Fruit fly (Drosophila melanogaster) whole organism, embryonic: ENCODE results near the gene lectin-28C.

ENCODE experiments used
- ATbp ChIP-seq: fragments of 200-800 bp; sonication (Bioruptor generic); optimal IDR thresholded peaks from 2 replicates; lab custom pipeline; 2017; ENCODE audit warnings: missing biosample characterization, mild to moderate bottlenecking, missing genetic modification characterization, missing genetic modification reagents
- BtbVII ChIP-seq: fragments of 200-800 bp; sonication (Bioruptor generic); optimal IDR thresholded peaks from 3 replicates; lab custom pipeline; 2017; ENCODE audit warnings: missing biosample characterization, mild to moderate bottlenecking, missing genetic modification characterization
- CG11093 ChIP-seq: fragments of 200-800 bp; sonication (Bioruptor generic); IDR thresholded peaks from 3 replicates; pipeline ENCODE4 v1.3.6; 2022; ENCODE audit warnings: missing biosample characterization, missing genetic modification characterization
- CG11696 ChIP-seq: fragments of 200-800 bp; sonication (Bioruptor generic); IDR thresholded peaks from 2 replicates; pipeline ENCODE4 v1.3.6; 2022; ENCODE audit warnings: missing biosample characterization, missing genetic modification characterization
- CG12659 ChIP-seq: fragments of 200-800 bp; sonication (Bioruptor generic); optimal IDR thresholded peaks from 3 replicates; lab custom pipeline; 2017; ENCODE audit warnings: mild to moderate bottlenecking, missing biosample characterization, missing genetic modification reagents, missing genetic modification characterization
- CG13287 ChIP-seq: fragments of 200-800 bp; sonication (Bioruptor generic); IDR thresholded peaks from 2 replicates; pipeline ENCODE4 v1.3.6; 2022; ENCODE audit warnings: missing biosample characterization, missing genetic modification characterization; ENCODE audit not compliant: partially characterized antibody
- CG14014 ChIP-seq: fragments of 200-800 bp; sonication (Bioruptor generic); IDR thresholded peaks from 2 replicates; pipeline ENCODE4 v1.3.6; 2022; ENCODE audit warnings: missing biosample characterization, missing genetic modification characterization
- CG15696 ChIP-seq: fragments of 200-800 bp; sonication (Bioruptor generic); optimal IDR thresholded peaks from 2 replicates; lab custom pipeline; 2019; ENCODE audit warnings: missing biosample characterization, mild to moderate bottlenecking, missing genetic modification characterization, moderate library complexity
- CG16779 ChIP-seq: fragments of 200-800 bp; sonication (Bioruptor generic); IDR thresholded peaks from 2 replicates; pipeline ENCODE4 v1.3.6; 2022; ENCODE audit warnings: missing biosample characterization, missing genetic modification characterization
- CG17385 ChIP-seq: fragments of 200-800 bp; sonication (Bioruptor generic); optimal IDR thresholded peaks from 3 replicates; lab custom pipeline; 2018; ENCODE audit warnings: missing biosample characterization, mild to moderate bottlenecking, missing genetic modification characterization
- CG2712 ChIP-seq: fragments of 200-800 bp; optimal IDR thresholded peaks from 3 replicates; lab custom pipeline; 2019; ENCODE audit warnings: missing biosample characterization, mild to moderate bottlenecking, missing genetic modification characterization, moderate library complexity
- CG6689 ChIP-seq: fragments of 200-800 bp; sonication (Bioruptor generic); IDR thresholded peaks from 2 replicates; pipeline ENCODE4 v1.3.6; 2022; ENCODE audit warnings: missing biosample characterization, missing genetic modification characterization
- CG7372 ChIP-seq: fragments of 200-800 bp; sonication (Bioruptor generic); IDR thresholded peaks from 2 replicates; pipeline ENCODE4 v1.3.6; 2022; ENCODE audit warnings: missing biosample characterization, missing genetic modification characterization
- CG7556 ChIP-seq: fragments of 200-800 bp; sonication (Bioruptor generic); optimal IDR thresholded peaks from 2 replicates; lab custom pipeline; 2017; ENCODE audit warnings: missing biosample characterization, mild to moderate bottlenecking, missing genetic modification characterization
- CG8924 ChIP-seq: fragments of 200-800 bp; optimal IDR thresholded peaks from 3 replicates; lab custom pipeline; 2019; ENCODE audit warnings: missing biosample characterization, mild to moderate bottlenecking, missing genetic modification characterization, moderate library complexity
- CG9437 ChIP-seq: fragments of 200-800 bp; sonication (Bioruptor generic); optimal IDR thresholded peaks from 2 replicates; lab custom pipeline; 2018; ENCODE audit warnings: missing biosample characterization, mild to moderate bottlenecking, missing genetic modification characterization
- CG9817 ChIP-seq: fragments of 200-800 bp; sonication (Bioruptor generic); optimal IDR thresholded peaks from 2 replicates; lab custom pipeline; 2018; ENCODE audit warnings: missing biosample characterization, mild to moderate bottlenecking, missing genetic modification characterization, moderate library complexity
- Dad ChIP-seq: fragments of 200-800 bp; sonication (Bioruptor generic); optimal IDR thresholded peaks from 3 replicates; lab custom pipeline; 2016; ENCODE audit warnings: missing biosample characterization, missing genetic modification characterization
- Dek ChIP-seq: fragments of 200-800 bp; sonication (Bioruptor generic); optimal IDR thresholded peaks from 3 replicates; lab custom pipeline; 2019; ENCODE audit warnings: missing biosample characterization, mild to moderate bottlenecking, missing genetic modification characterization, moderate library complexity
- Elba2 ChIP-seq: fragments of 200-800 bp; sonication (Bioruptor generic); optimal IDR thresholded peaks from 3 replicates; lab custom pipeline; 2016; ENCODE audit warnings: missing biosample characterization, missing genetic modification characterization
- Hr3 ChIP-seq: fragments of 200-800 bp; sonication (Bioruptor generic); optimal IDR thresholded peaks from 3 replicates; lab custom pipeline; 2016; ENCODE audit warnings: missing biosample characterization, missing genetic modification characterization
- Hr39 ChIP-seq: fragments of >200 bp; optimal IDR thresholded peaks from 2 replicates; lab custom pipeline; 2017
- NC2α ChIP-seq: fragments of 200-800 bp; sonication (Bioruptor generic); optimal IDR thresholded peaks from 2 replicates; lab custom pipeline; 2016; ENCODE audit warnings: missing biosample characterization, missing genetic modification characterization
- NfI ChIP-seq: fragments of 200-800 bp; sonication (Bioruptor generic); optimal IDR thresholded peaks from 3 replicates; lab custom pipeline; 2018; ENCODE audit warnings: missing biosample characterization, mild to moderate bottlenecking, missing genetic modification characterization, moderate library complexity
- Poxn ChIP-seq: fragments of 200-800 bp; sonication (Bioruptor generic); IDR thresholded peaks from 2 replicates; pipeline ENCODE4 v1.3.6; 2022; ENCODE audit warnings: missing biosample characterization, missing genetic modification characterization
- Tbp ChIP-seq: fragments of >200 bp; optimal IDR thresholded peaks from 2 replicates; lab custom pipeline; 2018; ENCODE audit warnings: missing biosample characterization, missing genetic modification characterization
- Trl ChIP-seq, 3 experiments: fragments of >200 bp in 2 of 3; fragments of 200-800 bp in 1 of 3; sonication (Bioruptor generic) in 1 of 3; optimal IDR thresholded peaks; 2 replicates in 1 of 3; 3 replicates in 2 of 3; lab custom pipeline; 2016 to 2017; ENCODE audit warnings: missing biosample characterization in 1 of 3, missing genetic modification characterization in 1 of 3
- ara ChIP-seq: fragments of 200-800 bp; sonication (Bioruptor generic); IDR thresholded peaks from 2 replicates; pipeline ENCODE4 v1.3.6; 2022; ENCODE audit warnings: missing biosample characterization, missing genetic modification characterization
- ase ChIP-seq: fragments of 200-800 bp; sonication (Bioruptor generic); IDR thresholded peaks from 3 replicates; pipeline ENCODE4 v1.3.6; 2022; ENCODE audit warnings: missing biosample characterization, missing genetic modification characterization
- ash1 ChIP-seq: fragments of 200-800 bp; sonication (Bioruptor generic); optimal IDR thresholded peaks from 2 replicates; lab custom pipeline; 2018; ENCODE audit warnings: missing biosample characterization, mild to moderate bottlenecking, missing genetic modification characterization
- ato ChIP-seq: fragments of 200-800 bp; sonication (Bioruptor generic); IDR thresholded peaks from 2 replicates; pipeline ENCODE4 v1.3.6; 2022; ENCODE audit warnings: missing biosample characterization, missing genetic modification characterization; ENCODE audit not compliant: partially characterized antibody
- chif ChIP-seq, 2 experiments: fragments of 200-800 bp; sonication (Bioruptor generic); optimal IDR thresholded peaks; 3 replicates each; lab custom pipeline; 2016; ENCODE audit warnings: missing biosample characterization in 2 of 2, missing genetic modification characterization in 2 of 2
- da ChIP-seq: fragments of 200-800 bp; sonication (Bioruptor generic); optimal IDR thresholded peaks from 2 replicates; lab custom pipeline; 2016; ENCODE audit warnings: missing biosample characterization, missing genetic modification characterization
- eve ChIP-seq, 2 experiments: fragments of >200 bp; optimal IDR thresholded peaks; 2 replicates each; lab custom pipeline; 2017; ENCODE audit warnings: missing biosample characterization in 2 of 2, missing genetic modification characterization in 2 of 2
- fd102C ChIP-seq: fragments of 200-800 bp; sonication (Bioruptor generic); optimal IDR thresholded peaks from 2 replicates; lab custom pipeline; 2018; ENCODE audit warnings: missing biosample characterization, mild to moderate bottlenecking, missing genetic modification characterization, moderate library complexity
- ftz-f1 ChIP-seq: fragments of 200-800 bp; sonication (Bioruptor generic); optimal IDR thresholded peaks from 2 replicates; lab custom pipeline; 2016; ENCODE audit warnings: missing biosample characterization, missing genetic modification characterization
- gcm2 ChIP-seq: fragments of 200-800 bp; sonication (Bioruptor generic); optimal IDR thresholded peaks from 2 replicates; lab custom pipeline; 2016; ENCODE audit warnings: missing biosample characterization, missing genetic modification characterization
- ham ChIP-seq: fragments of 200-800 bp; sonication (Bioruptor generic); IDR thresholded peaks from 2 replicates; pipeline ENCODE4 v1.3.6; 2022; ENCODE audit warnings: missing biosample characterization, missing genetic modification characterization
- jumu ChIP-seq: fragments of 200-800 bp; sonication (Bioruptor generic); optimal IDR thresholded peaks from 3 replicates; lab custom pipeline; 2016; ENCODE audit warnings: missing biosample characterization, missing genetic modification characterization
- kni ChIP-seq: fragments of 200-800 bp; sonication (Bioruptor generic); optimal IDR thresholded peaks from 3 replicates; lab custom pipeline; 2017; ENCODE audit warnings: mild to moderate bottlenecking, missing biosample characterization, missing genetic modification reagents, missing genetic modification characterization
- lov ChIP-seq, 2 experiments: fragments of 200-800 bp in 1 of 2; fragments of >200 bp in 1 of 2; sonication (Bioruptor generic) in 1 of 2; IDR thresholded peaks in 1 of 2; optimal IDR thresholded peaks in 1 of 2; 2 replicates in 1 of 2; 3 replicates in 1 of 2; pipeline versions ENCODE4 v1.3.6 to Lab custom; 2017 to 2022; ENCODE audit warnings: missing biosample characterization in 1 of 2, missing genetic modification characterization in 1 of 2
- luna ChIP-seq: fragments of 200-800 bp; sonication (Bioruptor generic); optimal IDR thresholded peaks from 2 replicates; lab custom pipeline; 2016; ENCODE audit warnings: missing biosample characterization, missing genetic modification characterization
- p53 ChIP-seq: fragments of 200-800 bp; sonication (Bioruptor generic); optimal IDR thresholded peaks from 2 replicates; lab custom pipeline; 2016; ENCODE audit warnings: missing biosample characterization, missing genetic modification characterization
- ro ChIP-seq: fragments of 200-800 bp; sonication (Bioruptor generic); IDR thresholded peaks from 2 replicates; pipeline ENCODE4 v1.3.6; 2022; ENCODE audit warnings: missing biosample characterization, missing genetic modification characterization
- sd ChIP-seq: fragments of 200-800 bp; sonication (Bioruptor generic); optimal IDR thresholded peaks from 3 replicates; lab custom pipeline; 2018; ENCODE audit warnings: missing biosample characterization, mild to moderate bottlenecking, missing genetic modification characterization, moderate library complexity
- ssp ChIP-seq: fragments of 200-800 bp; sonication (Bioruptor generic); IDR thresholded peaks from 2 replicates; pipeline ENCODE4 v1.3.6; 2022; ENCODE audit warnings: missing biosample characterization, missing genetic modification characterization
- tll ChIP-seq, 2 experiments: fragments of 200-800 bp in 1 of 2; fragments of >200 bp in 1 of 2; sonication (Bioruptor generic) in 1 of 2; optimal IDR thresholded peaks; 2 replicates each; lab custom pipeline; 2017 to 2019; ENCODE audit warnings: missing biosample characterization in 2 of 2, missing genetic modification characterization in 2 of 2, mild to moderate bottlenecking in 1 of 2, moderate library complexity in 1 of 2

lectin-28C gene

dm6 chr2L:7827045-7828004 is 29.6 kb upstream of the lectin-28C start, which contains the start of the genes Rack1 and mts (continued):
- TF ChIP-seq Tbp, result no peak
- peak; percentile 93 for TF ChIP-seq NfI
- TF ChIP-seq CG7556 (GFP tag; lab: Kevin White, UChicago), result peak; percentile 59
- TF ChIP-seq Hr3 (GFP tag; lab: Kevin White, UChicago), result peak; percentile 58
- TF ChIP-seq CG6689 (GFP tag; lab: Robert Waterston, UW), result peak; percentile 32; the same call in 1 of the 2 replicates
- no peak for TF ChIP-seq lov (optimal IDR thresholded peaks at IDR 0.05; lab: Kevin White, UChicago)
- peak; percentile 92 for TF ChIP-seq lov (GFP tag; IDR thresholded peaks at IDR 0.05; lab: Robert Waterston, UW)
- TF ChIP-seq Trl (optimal IDR thresholded peaks at IDR 0.05; lab: Kevin White, UChicago), result no peak
- peak; percentile 80 for TF ChIP-seq Trl (GFP tag; optimal IDR thresholded peaks at IDR 0.05; lab: Kevin White, UChicago)
- TF ChIP-seq ro (GFP tag; lab: Robert Waterston, UW), result no peak
- peak; percentile 61 for TF ChIP-seq fd102C (GFP tag; lab: Kevin White, UChicago)
- TF ChIP-seq CG11696, result peak; percentile 72
- peak; percentile 92 for TF ChIP-seq CG9437 (GFP tag; lab: Kevin White, UChicago)
- TF ChIP-seq CG11093, result no peak
- peak; percentile 75 for TF ChIP-seq Dek (tag; lab: Kevin White, UChicago)
- TF ChIP-seq kni, result peak; percentile 77
- TF ChIP-seq CG8924 (tag; lab: Kevin White, UChicago), result peak; percentile 64
- TF ChIP-seq da (GFP tag; lab: Kevin White, UChicago), result no peak
- TF ChIP-seq Elba2 (GFP tag; lab: Kevin White, UChicago), result no peak
- peak; percentile 55 for TF ChIP-seq gcm2 (GFP tag; lab: Kevin White, UChicago)
- peak; percentile 71 for TF ChIP-seq CG2712 (tag; lab: Kevin White, UChicago)
- TF ChIP-seq BtbVII (GFP tag; lab: Kevin White, UChicago), result peak; percentile 91
- no peak for TF ChIP-seq sd
- TF ChIP-seq CG13287 (GFP tag; lab: Robert Waterston, UW), result peak; percentile 47
- no peak for TF ChIP-seq tll (GFP tag; optimal IDR thresholded peaks at IDR 0.05; lab: Kevin White, UChicago)
- TF ChIP-seq CG17385 (GFP tag; lab: Kevin White, UChicago), result peak; percentile 86
- TF ChIP-seq NC2α (GFP tag; lab: Kevin White, UChicago), result peak; percentile 63
- peak; percentile 74; the same call in 2 of the 3 replicates for TF ChIP-seq ase (GFP tag; lab: Robert Waterston, UW)
- peak; percentile 78 for TF ChIP-seq CG16779 (GFP tag; lab: Robert Waterston, UW)
- no peak for TF ChIP-seq Hr39
- TF ChIP-seq ara, result peak; percentile 64
- TF ChIP-seq ash1, result peak; percentile 90
- TF ChIP-seq jumu, result peak; percentile 56
- TF ChIP-seq ftz-f1 (GFP tag; lab: Kevin White, UChicago), result no peak
- TF ChIP-seq ATbp (GFP tag; lab: Kevin White, UChicago), result peak; percentile 85
- peak; percentile 81 for TF ChIP-seq CG9817 (tag; lab: Kevin White, UChicago)
- TF ChIP-seq ham (GFP tag; lab: Robert Waterston, UW), result peak; percentile 29; the same call in 1 of the 2 replicates
- TF ChIP-seq ssp, result peak; percentile 61
- peak; percentile 26 for TF ChIP-seq CG15696 (tag; lab: Kevin White, UChicago)
- TF ChIP-seq CG14014 (GFP tag; lab: Robert Waterston, UW), result peak; percentile 81
- TF ChIP-seq luna (GFP tag; lab: Kevin White, UChicago), result peak; percentile 42
- 0 out of 2 replicates have a peak, but pooled peaks have one; percentile 16 for TF ChIP-seq Poxn (GFP tag; lab: Robert Waterston, UW)
- TF ChIP-seq p53 (GFP tag; lab: Kevin White, UChicago), result peak; percentile 32
- peak; percentile 61; the same call in 1 of the 2 replicates for TF ChIP-seq CG7372 (GFP tag; lab: Robert Waterston, UW)
- TF ChIP-seq Dad (GFP tag; lab: Kevin White, UChicago), result peak; percentile 71
- TF ChIP-seq CG12659 (GFP tag; lab: Kevin White, UChicago), result peak; percentile 88
- no peak for TF ChIP-seq eve (GFP tag; optimal IDR thresholded peaks at IDR 0.05; lab: Kevin White, UChicago)
- TF ChIP-seq chif (GFP tag; optimal IDR thresholded peaks at IDR 0.05; lab: Kevin White, UChicago), result peak; percentile 45 to 68
- peak; percentile 35; the same call in 1 of the 2 replicates for TF ChIP-seq ato (GFP tag; lab: Robert Waterston, UW)
